Fruit fly (Drosophila melanogaster): ENCODE results near the gene CG2116.
A peak's percentile ranks its signal among the peaks of the same experiment; 100 is the strongest.

CG2116 gene

DNA sequence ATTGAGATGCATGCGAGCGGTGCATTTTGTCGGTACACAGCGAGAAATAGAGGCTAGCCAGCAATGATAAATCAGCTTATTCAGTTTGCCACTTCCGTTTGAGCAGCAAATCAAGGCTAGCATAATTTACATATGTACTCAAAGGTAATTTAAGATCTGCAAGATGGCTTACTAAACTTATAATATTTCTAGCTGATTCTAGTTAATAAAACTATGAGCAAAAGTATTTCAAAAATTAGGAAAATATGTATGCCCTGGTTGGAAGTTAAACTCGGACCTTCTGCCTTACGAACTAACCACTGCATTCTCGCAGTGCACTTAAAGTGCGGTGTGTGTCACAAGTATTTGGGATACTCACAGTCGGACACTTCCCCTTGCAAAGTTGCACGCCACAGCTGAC is 6.8 kb upstream of the CG2116 start (continued):
- TF ChIP-seq CG8319 (GFP tag; optimal IDR thresholded peaks at IDR 0.05) (no peak), CG11294 (GFP tag; IDR thresholded peaks at IDR 0.05) (no peak), CG1621 (tag; optimal IDR thresholded peaks at IDR 0.05) (no peak), CG6163 (GFP tag; IDR thresholded peaks at IDR 0.05) (peak; percentile 66; the same call in 2 of the 3 replicates), vri (GFP tag; optimal IDR thresholded peaks at IDR 0.05) (no peak), CG3032 (tag; optimal IDR thresholded peaks at IDR 0.05) (peak; percentile 46), Ets21C (GFP tag; optimal IDR thresholded peaks at IDR 0.05) (no peak), Met (GFP tag; optimal IDR thresholded peaks at IDR 0.05) (no peak), fd85E (GFP tag; optimal IDR thresholded peaks at IDR 0.05) (no peak), CG34406 (GFP tag; optimal IDR thresholded peaks at IDR 0.05) (no peak), Gug (GFP tag; IDR thresholded peaks at IDR 0.05) (no peak), cyc (GFP tag; optimal IDR thresholded peaks at IDR 0.05) (no peak), Hr4 (GFP tag; optimal IDR thresholded peaks at IDR 0.05) (peak; percentile 76), CG6276 (GFP tag; optimal IDR thresholded peaks at IDR 0.05) (peak; percentile 66), Eip78C (GFP tag) (peak; percentile 92), achi (GFP tag; optimal IDR thresholded peaks at IDR 0.05) (peak; percentile 34), CG16779 (tag; optimal IDR thresholded peaks at IDR 0.05) (no peak), OdsH (GFP tag; optimal IDR thresholded peaks at IDR 0.05) (peak; percentile 41), esn (GFP tag; optimal IDR thresholded peaks at IDR 0.05) (peak; percentile 18), Sox15 (GFP tag; optimal IDR thresholded peaks at IDR 0.05) (peak; percentile 0), CG6854 (GFP tag; optimal IDR thresholded peaks at IDR 0.05) (no peak), spab (GFP tag; optimal IDR thresholded peaks at IDR 0.05) (no peak), CG10669 (GFP tag; optimal IDR thresholded peaks at IDR 0.05) (peak; percentile 40), Lpt (GFP tag; optimal IDR thresholded peaks at IDR 0.05) (peak; percentile 54), Smox (GFP tag; optimal IDR thresholded peaks at IDR 0.05) (no peak), CG4318 (GFP tag; optimal IDR thresholded peaks at IDR 0.05) (peak; percentile 57), Blimp-1 (GFP tag; optimal IDR thresholded peaks at IDR 0.05) (no peak), pdm3 (GFP tag; optimal IDR thresholded peaks at IDR 0.05) (peak; percentile 56), CG3919 (GFP tag; optimal IDR thresholded peaks at IDR 0.05) (peak; percentile 53), eg (GFP tag; IDR thresholded peaks at IDR 0.05) (peak; percentile 62), lz (GFP tag; optimal IDR thresholded peaks at IDR 0.05) (no peak), CG6808 (GFP tag; optimal IDR thresholded peaks at IDR 0.05) (peak; percentile 48), CG10631 (GFP tag; optimal IDR thresholded peaks at IDR 0.05) (peak; percentile 30), CG32006 (GFP tag; optimal IDR thresholded peaks at IDR 0.05) (peak; percentile 85), CG31627 (GFP tag; optimal IDR thresholded peaks at IDR 0.05) (no peak), Sox14 (GFP tag; optimal IDR thresholded peaks at IDR 0.05) (peak; percentile 28), acj6 (GFP tag; optimal IDR thresholded peaks at IDR 0.05) (peak; percentile 34), svp (GFP tag) (no peak)

DNA sequence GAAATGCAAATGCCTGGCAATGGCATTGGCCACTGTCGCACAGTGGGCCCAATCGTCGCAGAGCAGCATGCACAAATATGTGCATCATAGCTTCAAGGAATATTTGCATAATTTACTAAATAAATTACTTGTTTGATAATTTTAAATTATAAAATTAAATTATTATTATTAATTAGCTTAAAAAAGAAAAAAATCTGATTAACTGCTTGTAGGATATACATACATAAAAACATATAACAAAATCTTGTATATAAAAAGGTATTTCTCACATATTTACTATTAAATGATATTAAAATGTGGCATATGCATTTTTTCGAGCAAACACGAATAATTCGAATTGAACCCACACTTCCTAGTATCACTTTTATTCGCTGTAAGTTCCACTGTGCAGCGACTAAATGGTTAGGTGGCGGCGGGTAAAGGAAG is 4.4 kb upstream of the CG2116 start:
- no peak for TF ChIP-seq Hr39 (GFP tag; optimal IDR thresholded peaks at IDR 0.05)
- TF ChIP-seq CG3032 (tag; optimal IDR thresholded peaks at IDR 0.05): no peak
- TF ChIP-seq CG11294 (GFP tag; IDR thresholded peaks at IDR 0.05): peak; percentile 39; the same call in 1 of the 2 replicates
- TF ChIP-seq Blimp-1 (GFP tag; optimal IDR thresholded peaks at IDR 0.05): no peak
- TF ChIP-seq CG4318 (GFP tag; optimal IDR thresholded peaks at IDR 0.05): peak; percentile 60
- TF ChIP-seq CG10631 (GFP tag; optimal IDR thresholded peaks at IDR 0.05): peak; percentile 23
- no peak for TF ChIP-seq fd85E (GFP tag; optimal IDR thresholded peaks at IDR 0.05)
- no peak for TF ChIP-seq ss (GFP tag; optimal IDR thresholded peaks at IDR 0.05)
- TF ChIP-seq fd59A (GFP tag; optimal IDR thresholded peaks at IDR 0.05): no peak
- no peak for TF ChIP-seq CG8319 (GFP tag; optimal IDR thresholded peaks at IDR 0.05)
- no peak for TF ChIP-seq Sox102F (GFP tag; optimal IDR thresholded peaks at IDR 0.05)
- TF ChIP-seq Eip93F (GFP tag; optimal IDR thresholded peaks at IDR 0.05): no peak
- peak; percentile 3 for TF ChIP-seq CG3919 (GFP tag; optimal IDR thresholded peaks at IDR 0.05)
- no peak for TF ChIP-seq CG34406 (GFP tag; optimal IDR thresholded peaks at IDR 0.05)
- TF ChIP-seq eg (GFP tag; IDR thresholded peaks at IDR 0.05): 0 out of 3 replicates have a peak, but pooled peaks have one; percentile 27
- no peak for TF ChIP-seq CG8632 (GFP tag; optimal IDR thresholded peaks at IDR 0.05)
- no peak for TF ChIP-seq Eip75B (GFP tag; optimal IDR thresholded peaks at IDR 0.05)
- TF ChIP-seq CG8119 (GFP tag; IDR thresholded peaks at IDR 0.05): peak; percentile 48; the same call in 2 of the 3 replicates
- TF ChIP-seq topi (GFP tag; optimal IDR thresholded peaks at IDR 0.05): no peak
- TF ChIP-seq vri (GFP tag; optimal IDR thresholded peaks at IDR 0.05): no peak
- no peak for TF ChIP-seq Hr38 (GFP tag; optimal IDR thresholded peaks at IDR 0.05)
- TF ChIP-seq esn (GFP tag; optimal IDR thresholded peaks at IDR 0.05): no peak
- no peak for TF ChIP-seq Ets21C (GFP tag; optimal IDR thresholded peaks at IDR 0.05)
- no peak for TF ChIP-seq pdm3 (GFP tag; optimal IDR thresholded peaks at IDR 0.05)
- TF ChIP-seq CG32006 (GFP tag; optimal IDR thresholded peaks at IDR 0.05): peak; percentile 81
- 0 out of 3 replicates have a peak, but pooled peaks have one; percentile 21 for TF ChIP-seq CG6163 (GFP tag; IDR thresholded peaks at IDR 0.05)
- TF ChIP-seq cyc (GFP tag; optimal IDR thresholded peaks at IDR 0.05): no peak
- TF ChIP-seq CG16779 (tag; optimal IDR thresholded peaks at IDR 0.05): no peak
- no peak for TF ChIP-seq CG1621 (tag; optimal IDR thresholded peaks at IDR 0.05)
- TF ChIP-seq lz (GFP tag; optimal IDR thresholded peaks at IDR 0.05): no peak
- TF ChIP-seq achi (GFP tag; optimal IDR thresholded peaks at IDR 0.05): peak; percentile 23
- TF ChIP-seq fkh (GFP tag; optimal IDR thresholded peaks at IDR 0.05): no peak

All from whole organism, prepupa.